Fruit fly (Drosophila melanogaster) whole organism, embryonic: ENCODE data around the gene jim.
A peak's percentile ranks its signal among the peaks of the same experiment; 100 is the strongest.

Experiments
- Bgb ChIP-seq: fragments of 200-800 bp; sonication (Bioruptor generic); IDR thresholded peaks from 2 replicates; pipeline ENCODE4 v1.3.6; 2022; ENCODE audit warnings: missing biosample characterization, missing genetic modification characterization; ENCODE audit not compliant: partially characterized antibody
- CG11085 ChIP-seq: fragments of 200-800 bp; sonication (Bioruptor generic); IDR thresholded peaks from 2 replicates; pipeline ENCODE4 v1.3.6; 2022; ENCODE audit warnings: missing biosample characterization, missing genetic modification characterization
- CG12155 ChIP-seq: fragments of 200-800 bp; sonication (Bioruptor generic); optimal IDR thresholded peaks from 3 replicates; lab custom pipeline; 2016; ENCODE audit warnings: missing biosample characterization, missing genetic modification characterization
- CG12769 ChIP-seq: fragments of 200-800 bp; sonication (Bioruptor generic); optimal IDR thresholded peaks from 2 replicates; lab custom pipeline; 2019; ENCODE audit warnings: missing biosample characterization, mild to moderate bottlenecking, missing genetic modification characterization, moderate library complexity
- CG13894 ChIP-seq: fragments of 200-800 bp; sonication (Bioruptor generic); optimal IDR thresholded peaks from 3 replicates; lab custom pipeline; 2018; ENCODE audit warnings: missing biosample characterization, mild to moderate bottlenecking, missing genetic modification characterization, moderate library complexity
- CG14710 ChIP-seq: fragments of 200-800 bp; sonication (Bioruptor generic); optimal IDR thresholded peaks from 3 replicates; lab custom pipeline; 2019; ENCODE audit warnings: missing biosample characterization, mild to moderate bottlenecking, missing genetic modification characterization, moderate library complexity
- CG16779 ChIP-seq: fragments of 200-800 bp; sonication (Bioruptor generic); IDR thresholded peaks from 2 replicates; pipeline ENCODE4 v1.3.6; 2022; ENCODE audit warnings: missing biosample characterization, missing genetic modification characterization
- CG17328 ChIP-seq: fragments of 200-800 bp; sonication (Bioruptor generic); IDR thresholded peaks from 2 replicates; pipeline ENCODE4 v1.3.6; 2022; ENCODE audit warnings: missing biosample characterization, missing genetic modification characterization
- CG31224 ChIP-seq: fragments of 200-800 bp; sonication (Bioruptor generic); IDR thresholded peaks from 2 replicates; pipeline ENCODE4 v1.3.6; 2022; ENCODE audit warnings: missing biosample characterization, missing genetic modification characterization
- CG3163 ChIP-seq: fragments of 200-800 bp; sonication (Bioruptor generic); optimal IDR thresholded peaks from 3 replicates; lab custom pipeline; 2016; ENCODE audit warnings: missing biosample characterization, missing genetic modification characterization
- CG4854 ChIP-seq: fragments of 200-800 bp; sonication (Bioruptor generic); optimal IDR thresholded peaks from 2 replicates; lab custom pipeline; 2016; ENCODE audit warnings: missing biosample characterization, missing genetic modification characterization, inconsistent platforms
- CG6791 ChIP-seq: fragments of 200-800 bp; sonication (Bioruptor generic); IDR thresholded peaks from 3 replicates; pipeline ENCODE4 v1.3.6; 2022; ENCODE audit warnings: missing biosample characterization, missing genetic modification characterization; ENCODE audit not compliant: partially characterized antibody
- CG8089 ChIP-seq: fragments of 200-800 bp; sonication (Bioruptor generic); optimal IDR thresholded peaks from 3 replicates; lab custom pipeline; 2016; ENCODE audit warnings: missing biosample characterization, missing genetic modification characterization
- D ChIP-seq, 2 experiments: fragments of 200-800 bp in 1 of 2; fragments of >200 bp in 1 of 2; sonication (Bioruptor generic) in 1 of 2; optimal IDR thresholded peaks; 2 replicates in 1 of 2; 3 replicates in 1 of 2; lab custom pipeline; 2017; ENCODE audit warnings: mild to moderate bottlenecking in 1 of 2, missing biosample characterization in 1 of 2, missing genetic modification characterization in 1 of 2, missing genetic modification reagents in 1 of 2
- Doc2 ChIP-seq: fragments of 200-800 bp; sonication (Bioruptor generic); IDR thresholded peaks from 2 replicates; pipeline ENCODE4 v1.3.6; 2022; ENCODE audit warnings: missing biosample characterization, missing genetic modification characterization
- Drgx ChIP-seq: fragments of 200-800 bp; sonication (Bioruptor generic); IDR thresholded peaks from 2 replicates; pipeline ENCODE4 v1.3.6; 2022; ENCODE audit warnings: missing biosample characterization, missing genetic modification characterization
- Ets65A ChIP-seq: fragments of 200-800 bp; sonication (Bioruptor generic); peaks from one replicate; lab custom pipeline; 2016; ENCODE audit warnings: missing biosample characterization, missing genetic modification characterization
- Fer3 ChIP-seq: fragments of 200-800 bp; sonication (Bioruptor generic); optimal IDR thresholded peaks from 2 replicates; lab custom pipeline; 2018; ENCODE audit warnings: missing biosample characterization, mild to moderate bottlenecking, missing genetic modification characterization, moderate library complexity
- H2.0 ChIP-seq: fragments of 200-800 bp; sonication (Bioruptor generic); IDR thresholded peaks from 2 replicates; pipeline ENCODE4 v1.3.6; 2022; ENCODE audit warnings: missing biosample characterization, missing genetic modification characterization
- Hey ChIP-seq: fragments of 200-800 bp; sonication (Bioruptor generic); optimal IDR thresholded peaks from 3 replicates; lab custom pipeline; 2018; ENCODE audit warnings: missing biosample characterization, mild to moderate bottlenecking, missing genetic modification characterization
- Hsf ChIP-seq: fragments of 200-800 bp; sonication (Bioruptor generic); optimal IDR thresholded peaks from 3 replicates; lab custom pipeline; 2016; ENCODE audit warnings: missing biosample characterization, missing genetic modification characterization
- MBD-R2 ChIP-seq: fragments of 200-800 bp; sonication (Bioruptor generic); IDR thresholded peaks from 2 replicates; pipeline ENCODE4 v1.3.6; 2022; ENCODE audit warnings: missing biosample characterization, missing genetic modification characterization
- Med ChIP-seq: fragments of 200-800 bp; sonication (Bioruptor generic); peaks from one replicate; lab custom pipeline; 2016; ENCODE audit warnings: missing biosample characterization, missing genetic modification characterization, mild to moderate bottlenecking, inconsistent platforms, moderate library complexity
- Nf-YC ChIP-seq: fragments of 200-800 bp; optimal IDR thresholded peaks from 3 replicates; lab custom pipeline; 2019; ENCODE audit warnings: missing biosample characterization, mild to moderate bottlenecking, missing genetic modification characterization, moderate library complexity
- PHDP ChIP-seq: fragments of 200-800 bp; sonication (Bioruptor generic); optimal IDR thresholded peaks from 3 replicates; lab custom pipeline; 2018; ENCODE audit warnings: missing biosample characterization, mild to moderate bottlenecking, missing genetic modification characterization, moderate library complexity
- Ssrp ChIP-seq: fragments of 200-800 bp; sonication (Bioruptor generic); optimal IDR thresholded peaks from 2 replicates; lab custom pipeline; 2018; ENCODE audit warnings: missing biosample characterization, mild to moderate bottlenecking, missing genetic modification characterization, moderate library complexity
- Stat92E ChIP-seq, 3 experiments: fragments of >200 bp in 2 of 3; fragments of 200-800 bp in 1 of 3; sonication (Bioruptor generic) in 1 of 3; optimal IDR thresholded peaks; 2 replicates each; lab custom pipeline; 2017 to 2019; ENCODE audit warnings: missing biosample characterization in 3 of 3, missing genetic modification characterization in 3 of 3, mild to moderate bottlenecking in 1 of 3, moderate library complexity in 1 of 3
- YL-1 ChIP-seq: fragments of 200-800 bp; sonication (Bioruptor generic); optimal IDR thresholded peaks from 3 replicates; lab custom pipeline; 2017; ENCODE audit warnings: missing biosample characterization, mild to moderate bottlenecking, missing genetic modification characterization
- ato ChIP-seq: fragments of 200-800 bp; sonication (Bioruptor generic); IDR thresholded peaks from 2 replicates; pipeline ENCODE4 v1.3.6; 2022; ENCODE audit warnings: missing biosample characterization, missing genetic modification characterization; ENCODE audit not compliant: partially characterized antibody
- chinmo ChIP-seq: fragments of 200-800 bp; sonication (Bioruptor generic); IDR thresholded peaks from 4 replicates; pipeline ENCODE4 v1.3.6; 2022; ENCODE audit warnings: missing biosample characterization, missing genetic modification characterization; ENCODE audit not compliant: partially characterized antibody
- disco-r ChIP-seq: fragments of 200-800 bp; sonication (Bioruptor generic); optimal IDR thresholded peaks from 2 replicates; lab custom pipeline; 2016; ENCODE audit warnings: missing biosample characterization, missing genetic modification characterization
- fd64A ChIP-seq: fragments of 200-800 bp; sonication (Bioruptor generic); optimal IDR thresholded peaks from 3 replicates; lab custom pipeline; 2018; ENCODE audit warnings: missing biosample characterization, mild to moderate bottlenecking, missing genetic modification characterization
- grau ChIP-seq: fragments of 200-800 bp; optimal IDR thresholded peaks from 3 replicates; lab custom pipeline; 2019; ENCODE audit warnings: missing biosample characterization, mild to moderate bottlenecking, missing genetic modification characterization, moderate library complexity
- ind ChIP-seq: fragments of 200-800 bp; sonication (Bioruptor generic); optimal IDR thresholded peaks from 3 replicates; lab custom pipeline; 2016; ENCODE audit warnings: missing biosample characterization, missing genetic modification characterization
- insv ChIP-seq, 2 experiments: fragments of 200-800 bp; sonication (Bioruptor generic); optimal IDR thresholded peaks; 3 replicates each; lab custom pipeline; 2016 to 2018; ENCODE audit warnings: missing biosample characterization in 2 of 2, missing genetic modification characterization in 2 of 2
- kah ChIP-seq: fragments of 200-800 bp; sonication (Bioruptor generic); optimal IDR thresholded peaks from 2 replicates; lab custom pipeline; 2018; ENCODE audit warnings: missing biosample characterization, mild to moderate bottlenecking, missing genetic modification characterization
- nau ChIP-seq: fragments of 200-800 bp; sonication (Bioruptor generic); optimal IDR thresholded peaks from 3 replicates; lab custom pipeline; 2017; ENCODE audit warnings: missing biosample characterization, mild to moderate bottlenecking, missing genetic modification characterization, missing genetic modification reagents
- otp ChIP-seq: fragments of 200-800 bp; sonication (Bioruptor generic); IDR thresholded peaks from 3 replicates; pipeline ENCODE4, ENCODE4 v1.3.6; 2022; ENCODE audit warnings: missing biosample characterization, missing genetic modification characterization
- pan ChIP-seq, 4 experiments: fragments of >200 bp in 3 of 4; fragments of 200-800 bp in 1 of 4; sonication (Bioruptor generic) in 1 of 4; optimal IDR thresholded peaks in 3 of 4; IDR thresholded peaks in 1 of 4; 2 replicates each; pipeline versions ENCODE4 v1.3.6 to Lab custom; 2017 to 2022; ENCODE audit warnings: missing biosample characterization in 2 of 4, missing genetic modification characterization in 2 of 4, mixed read lengths in 1 of 4
- row ChIP-seq: fragments of 200-800 bp; sonication (Bioruptor generic); IDR thresholded peaks from 3 replicates; pipeline ENCODE4 v1.3.6; 2022; ENCODE audit warnings: missing biosample characterization, missing genetic modification characterization
- schlank ChIP-seq: fragments of 200-800 bp; sonication (Bioruptor generic); optimal IDR thresholded peaks from 2 replicates; lab custom pipeline; 2018; ENCODE audit warnings: missing biosample characterization, mild to moderate bottlenecking, missing genetic modification characterization
- sima ChIP-seq: fragments of 200-800 bp; sonication (Bioruptor generic); optimal IDR thresholded peaks from 2 replicates; lab custom pipeline; 2016; ENCODE audit warnings: missing biosample characterization, missing genetic modification characterization
- sisA ChIP-seq: fragments of 200-800 bp; sonication (Bioruptor generic); IDR thresholded peaks from 2 replicates; pipeline ENCODE4 v1.3.6; 2022; ENCODE audit warnings: missing biosample characterization, missing genetic modification characterization
- ssp ChIP-seq: fragments of 200-800 bp; sonication (Bioruptor generic); IDR thresholded peaks from 2 replicates; pipeline ENCODE4 v1.3.6; 2022; ENCODE audit warnings: missing biosample characterization, missing genetic modification characterization
- yki ChIP-seq: fragments of >200 bp; optimal IDR thresholded peaks from 3 replicates; lab custom pipeline; 2018

jim gene

DNA sequence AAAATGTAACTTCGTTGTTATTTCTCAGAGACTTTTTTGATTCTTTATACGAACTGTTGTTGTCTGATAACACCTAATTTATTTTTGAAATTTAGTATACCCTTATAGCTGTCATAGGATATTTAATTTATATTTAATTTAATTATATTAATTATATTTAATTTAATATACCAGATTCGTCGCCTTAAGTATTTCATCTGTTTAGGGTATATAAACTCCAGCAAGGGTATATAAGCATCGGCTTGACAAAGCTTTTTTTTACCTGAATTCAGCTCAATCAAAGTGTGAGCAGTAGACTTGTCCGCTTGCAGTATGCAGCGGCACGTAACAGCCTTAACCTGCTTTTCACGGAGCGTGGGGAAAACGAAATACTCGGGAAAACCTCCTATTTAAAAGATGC, 48.7 kb upstream of the jim start (continued):
- TF ChIP-seq PHDP (tag; lab: Kevin White, UChicago): peak; percentile 20
- TF ChIP-seq Doc2 (GFP tag; lab: Robert Waterston, UW): no peak
- peak; percentile 10 for TF ChIP-seq CG14710 (tag; lab: Kevin White, UChicago)
- TF ChIP-seq otp (GFP tag; lab: Robert Waterston, UW): no peak
- TF ChIP-seq schlank (tag; lab: Kevin White, UChicago): no peak
- TF ChIP-seq Fer3 (tag; lab: Kevin White, UChicago): no peak
- TF ChIP-seq YL-1 (GFP tag; lab: Kevin White, UChicago): no peak
- peak; percentile 5 for TF ChIP-seq Ssrp
- TF ChIP-seq kah (GFP tag; lab: Kevin White, UChicago): no peak
- TF ChIP-seq CG8089 (GFP tag; lab: Kevin White, UChicago): no peak
- no peak for TF ChIP-seq Hey (tag; lab: Kevin White, UChicago)
- TF ChIP-seq, all 482 proteins: peak for 31

DNA sequence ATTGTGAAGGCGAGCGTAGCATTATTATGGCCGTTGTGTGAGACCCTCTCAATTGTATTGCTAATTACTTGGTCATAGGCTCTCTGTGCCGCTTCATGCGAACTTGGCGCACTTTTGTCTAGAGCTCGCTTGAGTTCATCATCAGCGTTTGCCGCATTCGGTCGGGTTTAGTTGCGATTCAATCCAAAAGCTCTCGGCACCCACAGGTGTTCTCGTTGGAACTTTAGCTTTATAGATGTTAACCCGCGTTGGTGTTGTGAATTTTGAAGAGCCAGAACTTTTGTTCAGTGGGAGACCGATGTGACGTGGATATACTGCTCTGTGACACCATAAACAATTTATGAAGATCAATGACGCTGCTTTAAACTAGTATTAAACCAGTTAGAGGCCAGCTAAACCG, 45.9 kb upstream of the jim start, which contains the start of gene slif:
slif (plus strand) TSS at position 132 of the 400 bp plus-strand sequence.
- TF ChIP-seq CG16779 (GFP tag; lab: Robert Waterston, UW): 0 out of 2 replicates have a peak, but pooled peaks have one; percentile 23
- no peak for TF ChIP-seq CG6791 (GFP tag; lab: Robert Waterston, UW)
- TF ChIP-seq Med (GFP tag; lab: Kevin White, UChicago): peak; percentile 73
- peak; percentile 53 for TF ChIP-seq CG12769
- TF ChIP-seq CG13894: peak; percentile 40
- TF ChIP-seq Drgx (GFP tag; lab: Robert Waterston, UW): no peak
- TF ChIP-seq pan (optimal IDR thresholded peaks at IDR 0.05; lab: Kevin White, UChicago): no peak
- no peak for TF ChIP-seq pan (GFP tag; optimal IDR thresholded peaks at IDR 0.05 in 1 of 2, IDR thresholded peaks at IDR 0.05 in 1 of 2)
- TF ChIP-seq CG31224 (GFP tag; lab: Robert Waterston, UW): no peak
- no peak for TF ChIP-seq Bgb
- peak; percentile 83; the same call in 2 of the 4 replicates for TF ChIP-seq chinmo
- no peak for TF ChIP-seq ato
- no peak for TF ChIP-seq H2.0 (GFP tag; lab: Robert Waterston, UW)

DNA sequence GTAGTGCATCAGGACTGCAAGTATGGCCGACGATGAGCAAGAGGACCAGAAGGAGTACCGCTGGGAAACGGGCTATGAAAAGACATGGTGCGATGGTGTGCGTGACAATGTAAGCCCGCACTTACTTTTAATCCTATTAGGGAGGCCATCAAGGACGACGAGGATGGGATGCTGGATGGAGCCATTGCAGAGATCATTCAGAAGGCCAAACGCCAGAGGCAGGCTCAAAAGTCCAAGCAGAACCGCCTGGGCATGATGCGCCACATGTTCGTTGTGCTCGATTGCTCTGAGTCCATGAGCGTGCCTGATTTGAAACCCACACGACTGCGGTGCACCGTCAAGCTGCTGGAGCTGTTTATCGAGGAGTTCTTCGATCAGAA, 44.3 kb upstream of the jim start:
- TF ChIP-seq Med (GFP tag; lab: Kevin White, UChicago) (peak; percentile 53), fd64A (GFP tag; lab: Kevin White, UChicago) (no peak), Ets65A (GFP tag; lab: Kevin White, UChicago) (peak; percentile 55), ssp (no peak)
- TF ChIP-seq, all 482 proteins: peak for 2

DNA sequence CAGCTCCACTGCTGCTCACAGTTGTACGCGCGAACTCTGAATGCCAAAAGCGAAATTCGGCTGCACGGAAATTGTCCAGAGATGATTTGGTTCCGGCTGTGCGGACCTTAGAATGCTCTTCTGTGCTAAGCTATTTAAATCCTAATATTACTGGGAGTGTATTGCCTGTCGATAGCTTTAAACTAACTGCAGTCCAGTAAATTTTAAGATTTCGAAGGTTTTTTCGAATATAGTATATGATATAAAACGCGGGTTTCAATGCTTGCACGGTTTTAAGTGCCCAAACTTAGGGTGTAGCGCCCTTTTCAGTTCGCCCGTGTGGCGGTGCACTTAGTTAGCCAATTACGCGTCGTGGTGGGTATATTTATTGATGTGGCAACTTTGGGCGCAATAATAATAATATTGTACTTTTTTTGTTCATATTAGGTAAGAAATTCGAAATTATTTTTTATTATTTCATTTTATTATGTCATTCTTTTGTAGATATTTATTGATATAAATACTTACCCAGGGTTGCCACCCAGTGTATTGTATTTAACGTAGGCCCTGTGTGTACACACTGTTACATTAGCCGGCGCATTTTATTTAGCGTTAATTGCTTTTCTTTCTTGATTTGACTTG, 43.8 kb upstream of the jim start, which contains the start of the genes Chro and Ssl1:
Chro (minus strand) TSS at position 262 of the 621 bp plus-strand sequence.
Ssl1 (plus strand) TSS at position 367 of the 621 bp plus-strand sequence.
- TF ChIP-seq yki (lab: Kevin White, UChicago) (peak; percentile 40), sisA (GFP tag; lab: Robert Waterston, UW) (peak; percentile 100), Stat92E (GFP tag; optimal IDR thresholded peaks at IDR 0.05; lab: Kevin White, UChicago) (peak in 1 of 3 experiments; percentile 100), D (optimal IDR thresholded peaks at IDR 0.05; lab: Kevin White, UChicago) (no peak), D (GFP tag; optimal IDR thresholded peaks at IDR 0.05; lab: Kevin White, UChicago) (peak; percentile 100), grau (tag; lab: Kevin White, UChicago) (peak; percentile 99), disco-r (GFP tag; lab: Kevin White, UChicago) (peak; percentile 100), row (GFP tag; lab: Robert Waterston, UW) (peak; percentile 100), Hsf (GFP tag; lab: Kevin White, UChicago) (peak; percentile 100), ind (GFP tag; lab: Kevin White, UChicago) (peak; percentile 100), nau (GFP tag; lab: Kevin White, UChicago) (peak; percentile 100), Nf-YC (tag; lab: Kevin White, UChicago) (peak; percentile 100), MBD-R2 (GFP tag; lab: Robert Waterston, UW) (peak; percentile 99), CG3163 (peak; percentile 97), CG4854 (peak; percentile 100), insv (GFP tag; optimal IDR thresholded peaks at IDR 0.05; lab: Kevin White, UChicago) (peak; percentile 84 to 89), CG12155 (GFP tag; lab: Kevin White, UChicago) (peak; percentile 99), CG17328 (GFP tag; lab: Robert Waterston, UW) (peak; percentile 100), Ets65A (GFP tag; lab: Kevin White, UChicago) (peak; percentile 100), Hey (tag; lab: Kevin White, UChicago) (peak; percentile 98), CG11085 (GFP tag; lab: Robert Waterston, UW) (peak; percentile 99), sima (GFP tag; lab: Kevin White, UChicago) (peak; percentile 100)
